Fruit fly (Drosophila melanogaster) whole organism, embryonic: ENCODE results near the gene shv.
A peak's percentile ranks its signal among the peaks of the same experiment; 100 is the strongest.

Experiments used
- Ada2b ChIP-seq: fragments of 200-800 bp; sonication (Bioruptor generic); IDR thresholded peaks from 2 replicates; pipeline ENCODE4 v1.3.6; 2022; ENCODE audit warnings: missing biosample characterization, missing genetic modification characterization
- Atf6 ChIP-seq: fragments of 200-800 bp; sonication (Bioruptor generic); IDR thresholded peaks from 2 replicates; pipeline ENCODE4 v1.3.6; 2022; ENCODE audit warnings: missing biosample characterization, missing genetic modification characterization
- B-H1 ChIP-seq: fragments of 200-800 bp; sonication (Bioruptor generic); IDR thresholded peaks from 3 replicates; pipeline ENCODE4 v1.3.6; 2022; ENCODE audit warnings: missing biosample characterization, missing genetic modification characterization
- CG10147 ChIP-seq: fragments of 200-800 bp; sonication (Bioruptor generic); optimal IDR thresholded peaks from 2 replicates; lab custom pipeline; 2019; ENCODE audit warnings: missing biosample characterization, mild to moderate bottlenecking, missing genetic modification characterization, moderate library complexity
- CG10462 ChIP-seq: fragments of 200-800 bp; sonication (Bioruptor generic); optimal IDR thresholded peaks from 2 replicates; lab custom pipeline; 2016; ENCODE audit warnings: missing biosample characterization, missing genetic modification characterization
- CG10543 ChIP-seq: fragments of 200-800 bp; sonication (Bioruptor generic); optimal IDR thresholded peaks from 3 replicates; lab custom pipeline; 2017; ENCODE audit warnings: missing biosample characterization, mild to moderate bottlenecking, missing genetic modification characterization, moderate library complexity
- CG12219 ChIP-seq: fragments of 200-800 bp; sonication (Bioruptor generic); optimal IDR thresholded peaks from 3 replicates; lab custom pipeline; 2018; ENCODE audit warnings: missing biosample characterization, mild to moderate bottlenecking, missing genetic modification characterization
- CG13287 ChIP-seq: fragments of 200-800 bp; sonication (Bioruptor generic); IDR thresholded peaks from 2 replicates; pipeline ENCODE4 v1.3.6; 2022; ENCODE audit warnings: missing biosample characterization, missing genetic modification characterization; ENCODE audit not compliant: partially characterized antibody
- CG13296 ChIP-seq: fragments of 200-800 bp; sonication (Bioruptor generic); optimal IDR thresholded peaks from 3 replicates; lab custom pipeline; 2018; ENCODE audit warnings: missing biosample characterization, mild to moderate bottlenecking, missing genetic modification characterization
- CG13624 ChIP-seq: fragments of 200-800 bp; sonication (Bioruptor generic); optimal IDR thresholded peaks from 2 replicates; lab custom pipeline; 2016; ENCODE audit warnings: missing biosample characterization, missing genetic modification characterization
- CG13894 ChIP-seq: fragments of 200-800 bp; sonication (Bioruptor generic); optimal IDR thresholded peaks from 3 replicates; lab custom pipeline; 2018; ENCODE audit warnings: missing biosample characterization, mild to moderate bottlenecking, missing genetic modification characterization, moderate library complexity
- CG1529 ChIP-seq: fragments of 200-800 bp; sonication (Bioruptor generic); optimal IDR thresholded peaks from 3 replicates; lab custom pipeline; 2018; ENCODE audit warnings: missing biosample characterization, missing genetic modification characterization
- CG1647 ChIP-seq: fragments of 200-800 bp; sonication (Bioruptor generic); optimal IDR thresholded peaks from 3 replicates; lab custom pipeline; 2016; ENCODE audit warnings: missing biosample characterization, missing genetic modification characterization
- CG17385 ChIP-seq: fragments of 200-800 bp; sonication (Bioruptor generic); optimal IDR thresholded peaks from 3 replicates; lab custom pipeline; 2018; ENCODE audit warnings: missing biosample characterization, mild to moderate bottlenecking, missing genetic modification characterization
- CG17912 ChIP-seq: fragments of 200-800 bp; sonication (Bioruptor generic); optimal IDR thresholded peaks from 2 replicates; lab custom pipeline; 2018; ENCODE audit warnings: missing biosample characterization, mild to moderate bottlenecking, missing genetic modification characterization
- CG2202 ChIP-seq: fragments of 200-800 bp; sonication (Bioruptor generic); optimal IDR thresholded peaks from 2 replicates; lab custom pipeline; 2018; ENCODE audit warnings: missing biosample characterization, mild to moderate bottlenecking, missing genetic modification characterization
- CG34422 ChIP-seq: fragments of 200-800 bp; sonication (Bioruptor generic); IDR thresholded peaks from 3 replicates; pipeline ENCODE4 v1.3.6; 2022; ENCODE audit warnings: missing biosample characterization, missing genetic modification characterization
- CG4328 ChIP-seq: fragments of 200-800 bp; sonication (Bioruptor generic); optimal IDR thresholded peaks from 3 replicates; lab custom pipeline; 2017; ENCODE audit warnings: missing biosample characterization, missing genetic modification reagents, missing genetic modification characterization
- CG6813 ChIP-seq: fragments of 200-800 bp; sonication (Bioruptor generic); optimal IDR thresholded peaks from 2 replicates; lab custom pipeline; 2017; ENCODE audit warnings: missing biosample characterization, missing genetic modification characterization, mild to moderate bottlenecking, moderate library complexity, missing genetic modification reagents
- CG7745 ChIP-seq: fragments of 200-800 bp; sonication (Bioruptor generic); optimal IDR thresholded peaks from 2 replicates; lab custom pipeline; 2018; ENCODE audit warnings: missing biosample characterization, mild to moderate bottlenecking, missing genetic modification characterization, moderate library complexity
- CG8388 ChIP-seq: fragments of 200-800 bp; sonication (Bioruptor generic); optimal IDR thresholded peaks from 2 replicates; lab custom pipeline; 2019; ENCODE audit warnings: missing biosample characterization, mild to moderate bottlenecking, missing genetic modification characterization, moderate library complexity
- CG9932 ChIP-seq: fragments of 200-800 bp; sonication (Bioruptor generic); IDR thresholded peaks from 2 replicates; pipeline ENCODE4 v1.3.6; 2022; ENCODE audit warnings: missing biosample characterization, missing genetic modification characterization
- Camta ChIP-seq: fragments of 200-800 bp; sonication (Bioruptor generic); optimal IDR thresholded peaks from 2 replicates; lab custom pipeline; 2016; ENCODE audit warnings: missing biosample characterization, missing genetic modification characterization
- E2f1 ChIP-seq: fragments of 200-800 bp; sonication (Bioruptor generic); IDR thresholded peaks from 2 replicates; pipeline ENCODE4 v1.3.6; 2022; ENCODE audit warnings: missing biosample characterization, missing genetic modification characterization
- ERR ChIP-seq: fragments of 200-800 bp; sonication (Bioruptor generic); optimal IDR thresholded peaks from 2 replicates; lab custom pipeline; 2016; ENCODE audit warnings: missing biosample characterization, missing genetic modification characterization
- Elba2 ChIP-seq: fragments of 200-800 bp; sonication (Bioruptor generic); optimal IDR thresholded peaks from 3 replicates; lab custom pipeline; 2016; ENCODE audit warnings: missing biosample characterization, missing genetic modification characterization
- HLH54F ChIP-seq: fragments of 200-800 bp; sonication (Bioruptor generic); optimal IDR thresholded peaks from 3 replicates; lab custom pipeline; 2016; ENCODE audit warnings: missing biosample characterization, missing genetic modification characterization
- Meics ChIP-seq: fragments of 200-800 bp; sonication (Bioruptor generic); optimal IDR thresholded peaks from 2 replicates; lab custom pipeline; 2017; ENCODE audit warnings: missing biosample characterization, mild to moderate bottlenecking, missing genetic modification characterization
- Optix ChIP-seq: fragments of 200-800 bp; sonication (Bioruptor generic); IDR thresholded peaks from 3 replicates; pipeline ENCODE4 v1.3.6; 2022; ENCODE audit warnings: missing biosample characterization, missing genetic modification characterization
- amos ChIP-seq: fragments of 200-800 bp; sonication (Bioruptor generic); IDR thresholded peaks from 2 replicates; pipeline ENCODE4 v1.3.6; 2022; ENCODE audit warnings: missing biosample characterization, missing genetic modification characterization; ENCODE audit not compliant: partially characterized antibody
- ato ChIP-seq: fragments of 200-800 bp; sonication (Bioruptor generic); IDR thresholded peaks from 2 replicates; pipeline ENCODE4 v1.3.6; 2022; ENCODE audit warnings: missing biosample characterization, missing genetic modification characterization; ENCODE audit not compliant: partially characterized antibody
- bbx ChIP-seq: fragments of 200-800 bp; sonication (Bioruptor generic); IDR thresholded peaks from 2 replicates; pipeline ENCODE4 v1.3.6; 2022; ENCODE audit warnings: missing biosample characterization, missing genetic modification characterization; ENCODE audit not compliant: partially characterized antibody
- chif ChIP-seq, 2 experiments: fragments of 200-800 bp; sonication (Bioruptor generic); optimal IDR thresholded peaks; 3 replicates each; lab custom pipeline; 2016; ENCODE audit warnings: missing biosample characterization in 2 of 2, missing genetic modification characterization in 2 of 2
- chinmo ChIP-seq: fragments of 200-800 bp; sonication (Bioruptor generic); IDR thresholded peaks from 4 replicates; pipeline ENCODE4 v1.3.6; 2022; ENCODE audit warnings: missing biosample characterization, missing genetic modification characterization; ENCODE audit not compliant: partially characterized antibody
- chn ChIP-seq: fragments of 200-800 bp; sonication (Bioruptor generic); optimal IDR thresholded peaks from 2 replicates; lab custom pipeline; 2016; ENCODE audit warnings: missing biosample characterization, missing genetic modification characterization
- croc ChIP-seq: fragments of 200-800 bp; sonication (Bioruptor generic); conservative IDR thresholded peaks from 3 replicates; pipeline ENCODE4 v1.3.6; 2022; ENCODE audit warnings: missing biosample characterization, missing genetic modification characterization
- dmrt99B ChIP-seq: fragments of 200-800 bp; sonication (Bioruptor generic); optimal IDR thresholded peaks from 2 replicates; lab custom pipeline; 2018; ENCODE audit warnings: missing biosample characterization, mild to moderate bottlenecking, missing genetic modification characterization, moderate library complexity
- emc ChIP-seq: fragments of 200-800 bp; sonication (Bioruptor generic); optimal IDR thresholded peaks from 2 replicates; lab custom pipeline; 2016; ENCODE audit warnings: missing biosample characterization, missing genetic modification characterization
- eve ChIP-seq, 2 experiments: fragments of >200 bp; optimal IDR thresholded peaks; 2 replicates each; lab custom pipeline; 2017; ENCODE audit warnings: missing biosample characterization in 2 of 2, missing genetic modification characterization in 2 of 2
- fd3F ChIP-seq: fragments of 200-800 bp; sonication (Bioruptor generic); optimal IDR thresholded peaks from 2 replicates; lab custom pipeline; 2018; ENCODE audit warnings: missing biosample characterization, mild to moderate bottlenecking, missing genetic modification characterization, moderate library complexity
- fd96Cb ChIP-seq: fragments of 200-800 bp; sonication (Bioruptor generic); optimal IDR thresholded peaks from 2 replicates; lab custom pipeline; 2018; ENCODE audit warnings: missing biosample characterization, mild to moderate bottlenecking, missing genetic modification characterization, moderate library complexity
- fru ChIP-seq: fragments of >200 bp; optimal IDR thresholded peaks from 2 replicates; lab custom pipeline; 2017
- ind ChIP-seq: fragments of 200-800 bp; sonication (Bioruptor generic); optimal IDR thresholded peaks from 3 replicates; lab custom pipeline; 2016; ENCODE audit warnings: missing biosample characterization, missing genetic modification characterization
- kah ChIP-seq: fragments of 200-800 bp; sonication (Bioruptor generic); optimal IDR thresholded peaks from 2 replicates; lab custom pipeline; 2018; ENCODE audit warnings: missing biosample characterization, mild to moderate bottlenecking, missing genetic modification characterization
- kni ChIP-seq: fragments of 200-800 bp; sonication (Bioruptor generic); optimal IDR thresholded peaks from 3 replicates; lab custom pipeline; 2017; ENCODE audit warnings: mild to moderate bottlenecking, missing biosample characterization, missing genetic modification reagents, missing genetic modification characterization
- lov ChIP-seq, 2 experiments: fragments of 200-800 bp in 1 of 2; fragments of >200 bp in 1 of 2; sonication (Bioruptor generic) in 1 of 2; IDR thresholded peaks in 1 of 2; optimal IDR thresholded peaks in 1 of 2; 2 replicates in 1 of 2; 3 replicates in 1 of 2; pipeline versions ENCODE4 v1.3.6 to Lab custom; 2017 to 2022; ENCODE audit warnings: missing biosample characterization in 1 of 2, missing genetic modification characterization in 1 of 2
- p53 ChIP-seq: fragments of 200-800 bp; sonication (Bioruptor generic); optimal IDR thresholded peaks from 2 replicates; lab custom pipeline; 2016; ENCODE audit warnings: missing biosample characterization, missing genetic modification characterization
- pfk ChIP-seq: fragments of 200-800 bp; sonication (Bioruptor generic); optimal IDR thresholded peaks from 2 replicates; lab custom pipeline; 2018; ENCODE audit warnings: missing biosample characterization, mild to moderate bottlenecking, missing genetic modification characterization, moderate library complexity
- zen ChIP-seq: fragments of 200-800 bp; sonication (Bioruptor generic); optimal IDR thresholded peaks from 3 replicates; lab custom pipeline; 2018; ENCODE audit warnings: missing biosample characterization, mild to moderate bottlenecking, missing genetic modification characterization, moderate library complexity

The shv gene

DNA sequence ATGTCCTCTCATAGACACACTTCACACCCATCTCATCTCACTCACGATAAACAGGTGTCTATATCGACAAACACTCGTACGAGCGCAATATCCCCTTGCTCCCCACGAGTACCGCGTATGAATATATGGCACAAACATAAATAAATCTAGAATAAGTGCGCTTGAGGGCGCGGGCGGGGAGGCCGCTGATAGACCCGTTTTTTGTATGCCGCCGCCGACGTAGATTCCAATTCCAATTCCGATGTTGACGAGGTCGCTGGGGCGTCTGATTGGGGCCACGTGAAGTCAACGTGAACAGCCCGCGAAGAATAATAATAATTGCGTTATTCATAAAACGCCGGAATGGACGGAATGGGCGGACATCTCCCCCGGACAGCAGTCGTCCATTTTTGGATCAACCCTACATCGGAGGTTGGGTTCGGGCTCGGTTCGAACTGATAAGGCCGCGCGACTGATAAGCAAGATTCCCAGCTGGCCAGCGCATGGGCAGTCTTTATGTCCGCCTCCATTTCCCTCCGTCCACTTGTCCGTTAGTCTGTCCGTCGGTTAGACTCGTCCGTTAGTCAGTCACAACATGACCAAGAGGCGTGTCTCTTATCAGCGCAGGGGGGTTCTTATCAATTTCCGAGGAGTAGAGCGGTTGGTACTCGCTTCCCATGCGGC, 31.5 kb downstream of the shv start (continued):
- TF ChIP-seq fd3F (GFP tag; lab: Kevin White, UChicago) (no peak), CG17385 (peak; percentile 3), amos (no peak; the same call in 1 of the 2 replicates), chif (GFP tag; optimal IDR thresholded peaks at IDR 0.05; lab: Kevin White, UChicago) (no peak), CG34422 (no peak), bbx (GFP tag; lab: Robert Waterston, UW) (no peak; the same call in 1 of the 2 replicates), CG9932 (GFP tag; lab: Robert Waterston, UW) (no peak; the same call in 1 of the 2 replicates), pfk (GFP tag; lab: Kevin White, UChicago) (peak; percentile 81), CG1529 (GFP tag; lab: Kevin White, UChicago) (no peak), chn (GFP tag; lab: Kevin White, UChicago) (no peak), ERR (GFP tag; lab: Kevin White, UChicago) (peak; percentile 20), fru (lab: Kevin White, UChicago) (no peak), CG13296 (GFP tag; lab: Kevin White, UChicago) (peak; percentile 59), Camta (GFP tag; lab: Kevin White, UChicago) (no peak), Elba2 (GFP tag; lab: Kevin White, UChicago) (no peak), B-H1 (peak; percentile 19; the same call in 1 of the 3 replicates), Ada2b (no peak), ind (GFP tag; lab: Kevin White, UChicago) (no peak), CG7745 (tag; lab: Kevin White, UChicago) (no peak), CG10462 (GFP tag; lab: Kevin White, UChicago) (no peak), CG10543 (GFP tag; lab: Kevin White, UChicago) (peak; percentile 98), zen (tag; lab: Kevin White, UChicago) (no peak), Meics (peak; percentile 50), dmrt99B (peak; percentile 22), ato (GFP tag; lab: Robert Waterston, UW) (no peak), p53 (GFP tag; lab: Kevin White, UChicago) (no peak), Optix (GFP tag; lab: Robert Waterston, UW) (no peak), E2f1 (GFP tag; lab: Robert Waterston, UW) (peak; percentile 29), lov (optimal IDR thresholded peaks at IDR 0.05; lab: Kevin White, UChicago) (no peak), lov (GFP tag; IDR thresholded peaks at IDR 0.05; lab: Robert Waterston, UW) (no peak), CG8388 (GFP tag; lab: Kevin White, UChicago) (no peak), CG17912 (GFP tag; lab: Kevin White, UChicago) (peak; percentile 35), CG13894 (tag; lab: Kevin White, UChicago) (peak; percentile 92), emc (GFP tag; lab: Kevin White, UChicago) (no peak), Atf6 (GFP tag; lab: Robert Waterston, UW) (no peak), CG13624 (GFP tag; lab: Kevin White, UChicago) (peak; percentile 14), HLH54F (GFP tag; lab: Kevin White, UChicago) (peak; percentile 16), CG4328 (GFP tag; lab: Kevin White, UChicago) (peak; percentile 48), fd96Cb (tag; lab: Kevin White, UChicago) (no peak), eve (GFP tag; optimal IDR thresholded peaks at IDR 0.05; lab: Kevin White, UChicago) (no peak), CG13287 (peak; percentile 21; the same call in 1 of the 2 replicates), CG2202 (tag; lab: Kevin White, UChicago) (no peak), chinmo (GFP tag; lab: Robert Waterston, UW) (peak; percentile 91), CG6813 (GFP tag; lab: Kevin White, UChicago) (peak; percentile 61), croc (no peak), kah (GFP tag; lab: Kevin White, UChicago) (peak; percentile 96), CG10147 (GFP tag; lab: Kevin White, UChicago) (peak; percentile 2), CG12219 (GFP tag; lab: Kevin White, UChicago) (peak; percentile 31), CG1647 (no peak), kni (GFP tag; lab: Kevin White, UChicago) (no peak)
